Worm (Caenorhabditis elegans) whole organism, young adult: ENCODE results near the gene F08F8.9.

Experiments
- B0019.2 ChIP-seq: fragments of 200-800 bp; sonication (Bioruptor generic); conservative IDR thresholded peaks from 2 replicates; pipeline ENCODE4 v1.3.6; 2022; ENCODE audit warnings: missing genetic modification reagents, missing genetic modification characterization, missing compliant biosample characterization
- B0035.1 ChIP-seq: sonication (generic microtip); optimal IDR thresholded peaks from 2 replicates; lab custom pipeline; 2016; ENCODE audit warnings: missing genetic modification characterization, mild to moderate bottlenecking, missing compliant biosample characterization, missing genotype, missing genetic modification reagents
- B0336.3 ChIP-seq: fragments of 200-800 bp; sonication (Bioruptor generic); IDR thresholded peaks from 2 replicates; pipeline ENCODE4 v1.3.6; 2022; ENCODE audit warnings: missing genetic modification characterization, missing compliant biosample characterization
- C06A6.2 ChIP-seq: fragments of 200-800 bp; sonication (Bioruptor generic); conservative IDR thresholded peaks from 2 replicates; pipeline ENCODE4 v1.3.6; 2022; ENCODE audit warnings: missing genetic modification characterization, missing compliant biosample characterization
- C17E4.6 ChIP-seq: fragments of 200-800 bp; sonication (Bioruptor generic); IDR thresholded peaks from 2 replicates; pipeline ENCODE4 v1.3.6; 2022; ENCODE audit warnings: missing genetic modification reagents, missing genetic modification characterization, missing compliant biosample characterization
- F33H1.4 ChIP-seq: fragments of 200-800 bp; sonication (Bioruptor generic); IDR thresholded peaks from 2 replicates; pipeline ENCODE4 v1.3.6; 2022; ENCODE audit warnings: missing genetic modification reagents, missing genetic modification characterization, missing compliant biosample characterization
- F37B4.10 ChIP-seq: fragments of 200-800 bp; sonication (Bioruptor generic); IDR thresholded peaks from 2 replicates; pipeline ENCODE4 v1.3.6; 2022; ENCODE audit warnings: missing genetic modification characterization, missing compliant biosample characterization
- F52B5.7 ChIP-seq: sonication (generic microtip); optimal IDR thresholded peaks from 2 replicates; lab custom pipeline; 2016; ENCODE audit warnings: mild to moderate bottlenecking, missing genetic modification characterization, missing compliant biosample characterization
- F57C9.4 ChIP-seq: sonication (generic microtip); optimal IDR thresholded peaks from 2 replicates; lab custom pipeline; 2017; ENCODE audit warnings: mild to moderate bottlenecking, missing genetic modification characterization, missing compliant biosample characterization
- K12H6.12 ChIP-seq: fragments of 200-800 bp; sonication (Bioruptor generic); optimal IDR thresholded peaks from 2 replicates; lab custom pipeline; 2018; ENCODE audit warnings: mild to moderate bottlenecking, missing genetic modification characterization, missing compliant biosample characterization
- Y53G8AR.9 ChIP-seq: fragments of 200-800 bp; sonication (Bioruptor generic); conservative IDR thresholded peaks from 2 replicates; pipeline ENCODE4 v1.3.6; 2022; ENCODE audit warnings: missing genetic modification reagents, missing genetic modification characterization, missing compliant biosample characterization
- Y56A3A.18 ChIP-seq: fragments of 200-800 bp; sonication (Bioruptor generic); IDR thresholded peaks from 2 replicates; pipeline ENCODE4 v1.3.6; 2022; ENCODE audit warnings: missing genetic modification reagents, missing genetic modification characterization, missing compliant biosample characterization
- Y67H2A.10 ChIP-seq: fragments of 200-800 bp; sonication (Bioruptor generic); conservative IDR thresholded peaks from 2 replicates; pipeline ENCODE4 v1.3.6; 2022; ENCODE audit warnings: missing genetic modification reagents, missing genetic modification characterization, missing compliant biosample characterization
- Y95B8A.8 ChIP-seq: fragments of 200-800 bp; sonication (Bioruptor generic); IDR thresholded peaks from 2 replicates; pipeline ENCODE4 v1.3.6; 2022; ENCODE audit warnings: missing genetic modification reagents, missing genetic modification characterization, missing compliant biosample characterization
- ama-1 ChIP-seq, 3 experiments: fragments of 150-350 bp in 1 of 3; sonication (generic microtip) in 2 of 3; optimal IDR thresholded peaks; 2 replicates each; lab custom pipeline; 2014 to 2018; ENCODE audit warnings: missing biosample characterization in 2 of 3, missing genetic modification characterization in 2 of 3, missing genetic modification reagents in 2 of 3
- atf-7 ChIP-seq: sonication (generic microtip); optimal IDR thresholded peaks from 2 replicates; lab custom pipeline; 2017; ENCODE audit warnings: mild to moderate bottlenecking, missing genetic modification characterization, missing compliant biosample characterization
- athp-1 ChIP-seq: sonication (generic microtip); optimal IDR thresholded peaks from 2 replicates; lab custom pipeline; 2017; ENCODE audit warnings: mild to moderate bottlenecking, missing genetic modification characterization, missing compliant biosample characterization
- attf-3 ChIP-seq: fragments of 200-800 bp; sonication (Bioruptor generic); conservative IDR thresholded peaks from 2 replicates; pipeline ENCODE4 v1.3.6; 2022; ENCODE audit warnings: missing genetic modification reagents, missing genetic modification characterization, missing compliant biosample characterization
- cebp-1 ChIP-seq, 2 experiments: fragments of 200-800 bp in 1 of 2; sonication (Bioruptor generic) in 1 of 2; sonication (generic microtip) in 1 of 2; IDR thresholded peaks in 1 of 2; optimal IDR thresholded peaks in 1 of 2; 2 replicates each; pipeline versions ENCODE4 v1.3.6 to Lab custom; 2017 to 2022; ENCODE audit warnings: missing compliant biosample characterization in 2 of 2, missing genetic modification characterization in 2 of 2, mild to moderate bottlenecking in 1 of 2, missing genetic modification reagents in 1 of 2, moderate library complexity in 1 of 2
- cebp-2 ChIP-seq: fragments of 200-800 bp; sonication (Bioruptor generic); IDR thresholded peaks from 2 replicates; pipeline ENCODE4 v1.3.6; 2022; ENCODE audit warnings: missing genetic modification characterization, missing compliant biosample characterization
- chd-7 ChIP-seq: sonication (generic microtip); optimal IDR thresholded peaks from 2 replicates; lab custom pipeline; 2016; ENCODE audit warnings: mild to moderate bottlenecking, missing genetic modification characterization, moderate library complexity, missing compliant biosample characterization
- dpff-1 ChIP-seq: sonication (generic microtip); optimal IDR thresholded peaks from 2 replicates; lab custom pipeline; 2017; ENCODE audit warnings: mild to moderate bottlenecking, missing genetic modification characterization, missing compliant biosample characterization
- egrh-3 ChIP-seq: fragments of 200-800 bp; sonication (Bioruptor generic); IDR thresholded peaks from 2 replicates; pipeline ENCODE4 v1.3.6; 2022; ENCODE audit warnings: missing genetic modification reagents, missing genetic modification characterization, missing compliant biosample characterization
- ekl-4 ChIP-seq: fragments of 200-800 bp; sonication (Bioruptor generic); IDR thresholded peaks from 2 replicates; pipeline ENCODE4 v1.3.6; 2022; ENCODE audit warnings: missing genetic modification reagents, missing genetic modification characterization, missing compliant biosample characterization
- fkh-3 ChIP-seq: sonication (generic microtip); optimal IDR thresholded peaks from 2 replicates; lab custom pipeline; 2016; ENCODE audit warnings: mild to moderate bottlenecking, missing genetic modification characterization, missing compliant biosample characterization
- hrde-1 ChIP-seq: sonication (generic microtip); optimal IDR thresholded peaks from 2 replicates; lab custom pipeline; 2016; ENCODE audit warnings: missing genetic modification characterization, mild to moderate bottlenecking, missing compliant biosample characterization, moderate library complexity, missing genotype, missing genetic modification reagents, borderline replicate concordance
- let-526 ChIP-seq: fragments of 200-800 bp; sonication (Bioruptor generic); IDR thresholded peaks from 2 replicates; pipeline ENCODE4 v1.3.6; 2022; ENCODE audit warnings: missing genetic modification reagents, missing genetic modification characterization, missing compliant biosample characterization
- let-607 ChIP-seq, 2 experiments: fragments of 200-800 bp in 1 of 2; sonication (Bioruptor generic) in 1 of 2; sonication (generic microtip) in 1 of 2; optimal IDR thresholded peaks; 2 replicates each; lab custom pipeline; 2016 to 2018; ENCODE audit warnings: mild to moderate bottlenecking in 2 of 2, missing compliant biosample characterization in 2 of 2, missing genetic modification characterization in 2 of 2, moderate library complexity in 2 of 2, missing genotype in 1 of 2
- lin-40 ChIP-seq: sonication (generic microtip); optimal IDR thresholded peaks from 2 replicates; lab custom pipeline; 2016; ENCODE audit warnings: missing genetic modification characterization, mild to moderate bottlenecking, missing compliant biosample characterization, missing genotype, missing genetic modification reagents
- lin-54 ChIP-seq: fragments of 200-800 bp; sonication (Bioruptor generic); optimal IDR thresholded peaks from 2 replicates; lab custom pipeline; 2018; ENCODE audit warnings: mild to moderate bottlenecking, missing genetic modification characterization, missing compliant biosample characterization
- madf-6 ChIP-seq: fragments of 200-800 bp; sonication (Bioruptor generic); IDR thresholded peaks from 2 replicates; pipeline ENCODE4 v1.3.6; 2022; ENCODE audit warnings: missing genetic modification reagents, missing genetic modification characterization, missing compliant biosample characterization
- mcd-1 ChIP-seq: fragments of 200-800 bp; sonication (Bioruptor generic); IDR thresholded peaks from 2 replicates; pipeline ENCODE4 v1.3.6; 2022; ENCODE audit warnings: missing genetic modification reagents, missing genetic modification characterization, missing compliant biosample characterization
- nfyb-1 ChIP-seq: fragments of 200-800 bp; sonication (Bioruptor generic); IDR thresholded peaks from 2 replicates; pipeline ENCODE4 v1.3.6; 2022; ENCODE audit warnings: missing genetic modification reagents, missing genetic modification characterization, missing compliant biosample characterization
- nhr-27 ChIP-seq: fragments of 200-800 bp; sonication (Bioruptor generic); optimal IDR thresholded peaks from 2 replicates; lab custom pipeline; 2018; ENCODE audit warnings: mild to moderate bottlenecking, missing genetic modification characterization, moderate library complexity, missing compliant biosample characterization
- rec-8 ChIP-seq, 2 experiments: sonication (generic microtip); optimal IDR thresholded peaks; 2 replicates each; lab custom pipeline; 2016; ENCODE audit warnings: mild to moderate bottlenecking in 2 of 2, missing genetic modification characterization in 2 of 2, missing genetic modification reagents in 2 of 2, missing genotype in 2 of 2, missing biosample characterization in 1 of 2, missing compliant biosample characterization in 1 of 2, moderate library complexity in 1 of 2
- repo-1 ChIP-seq: sonication (generic microtip); optimal IDR thresholded peaks from 2 replicates; lab custom pipeline; 2017; ENCODE audit warnings: mild to moderate bottlenecking, missing genetic modification characterization, missing compliant biosample characterization
- rpc-1 ChIP-seq, 2 experiments: fragments of 150-350 bp in 1 of 2; sonication (generic microtip) in 1 of 2; optimal IDR thresholded peaks; 2 replicates each; lab custom pipeline; 2014 to 2018; ENCODE audit warnings: missing biosample characterization in 1 of 2, missing genetic modification characterization in 1 of 2, missing genetic modification reagents in 1 of 2, missing genotype in 1 of 2
- snpc-1.3 ChIP-seq: sonication (generic microtip); optimal IDR thresholded peaks from 2 replicates; lab custom pipeline; 2017; ENCODE audit warnings: missing genetic modification characterization, mild to moderate bottlenecking, missing compliant biosample characterization, antibody characterized with exemption, moderate library complexity, missing genotype, missing genetic modification reagents; ENCODE audit not compliant: insufficient read depth
- snpc-3.4 ChIP-seq: sonication (generic microtip); optimal IDR thresholded peaks from 2 replicates; lab custom pipeline; 2017; ENCODE audit warnings: missing genetic modification characterization, mild to moderate bottlenecking, missing compliant biosample characterization, antibody characterized with exemption, moderate library complexity, missing genotype, missing genetic modification reagents
- sptf-2 ChIP-seq: fragments of 200-800 bp; sonication (Bioruptor generic); optimal IDR thresholded peaks from 2 replicates; lab custom pipeline; 2018; ENCODE audit warnings: mild to moderate bottlenecking, missing genetic modification characterization, missing compliant biosample characterization
- zim-3 ChIP-seq: sonication (generic microtip); optimal IDR thresholded peaks from 2 replicates; lab custom pipeline; 2017; ENCODE audit warnings: mild to moderate bottlenecking, missing genetic modification characterization, moderate library complexity, missing compliant biosample characterization
- ztf-18 ChIP-seq: sonication (generic microtip); optimal IDR thresholded peaks from 2 replicates; lab custom pipeline; 2016; ENCODE audit warnings: missing genotype, mild to moderate bottlenecking, missing genetic modification characterization, missing compliant biosample characterization

F08F8.9 gene

ce11 chrIII:7331671-7332070 is 22.1 kb downstream of the F08F8.9 start:
- TF ChIP-seq F37B4.10 (GFP tag; lab: Robert Waterston, UW) (no peak), rec-8 (tag; optimal IDR thresholded peaks at IDR 0.05; lab: Kevin White, UChicago) (no peak), snpc-1.3 (tag; lab: Kevin White, UChicago) (no peak)

- TF ChIP-seq repo-1 (tag; lab: Kevin White, UChicago) (peak; percentile 67), C06A6.2 (GFP tag; lab: Robert Waterston, UW) (0 out of 2 replicates have a peak, but pooled peaks have one; percentile 10), dpff-1 (peak; percentile 40), lin-54 (peak; percentile 10), fkh-3 (tag; lab: Kevin White, UChicago) (peak; percentile 27), madf-6 (GFP tag; lab: Robert Waterston, UW) (0 out of 2 replicates have a peak, but pooled peaks have one; percentile 34), rpc-1 (optimal IDR thresholded peaks at IDR 0.05; lab: Kevin White, UChicago) (no peak), rpc-1 (tag; optimal IDR thresholded peaks at IDR 0.05; lab: Kevin White, UChicago) (no peak), chd-7 (peak; percentile 52), F33H1.4 (no peak), B0336.3 (GFP tag; lab: Robert Waterston, UW) (peak; percentile 71), snpc-3.4 (tag; lab: Kevin White, UChicago) (no peak), Y95B8A.8 (GFP tag; lab: Robert Waterston, UW) (0 out of 2 replicates have a peak, but pooled peaks have one; percentile 8), Y67H2A.10 (no peak), cebp-2 (GFP tag; lab: Robert Waterston, UW) (no peak), lin-40 (peak; percentile 18), C17E4.6 (no peak), hrde-1 (no peak), attf-3 (GFP tag; lab: Robert Waterston, UW) (no peak), nfyb-1 (peak; percentile 72; the same call in 1 of the 2 replicates), zim-3 (tag; lab: Kevin White, UChicago) (peak; percentile 17), ama-1 (optimal IDR thresholded peaks at IDR 0.05; lab: Kevin White, UChicago) (peak; percentile 51), ama-1 (GFP tag; optimal IDR thresholded peaks at IDR 0.05; lab: Kevin White, UChicago) (no peak), F52B5.7 (tag; lab: Kevin White, UChicago) (peak; percentile 67), atf-7 (tag; lab: Kevin White, UChicago) (peak; percentile 27), ztf-18 (tag; lab: Kevin White, UChicago) (no peak), egrh-3 (GFP tag; lab: Robert Waterston, UW) (no peak), athp-1 (tag; lab: Kevin White, UChicago) (peak; percentile 78), ekl-4 (GFP tag; lab: Robert Waterston, UW) (no peak; the same call in 1 of the 2 replicates), cebp-1 (GFP tag; IDR thresholded peaks at IDR 0.05; lab: Robert Waterston, UW) (no peak), cebp-1 (tag; optimal IDR thresholded peaks at IDR 0.05; lab: Kevin White, UChicago) (peak; percentile 33), Y56A3A.18 (peak; percentile 65; the same call in 1 of the 2 replicates), F57C9.4 (peak; percentile 70), let-607 (tag; optimal IDR thresholded peaks at IDR 0.05; lab: Kevin White, UChicago) (no peak), sptf-2 (GFP tag; lab: Kevin White, UChicago) (no peak), B0035.1 (peak; percentile 26), Y53G8AR.9 (GFP tag; lab: Robert Waterston, UW) (peak; percentile 53; the same call in 1 of the 2 replicates), nhr-27 (no peak), K12H6.12 (no peak), let-526 (GFP tag; lab: Robert Waterston, UW) (0 out of 2 replicates have a peak, but pooled peaks have one; percentile 9), mcd-1 (GFP tag; lab: Robert Waterston, UW) (no peak), B0019.2 (GFP tag; lab: Robert Waterston, UW) (no peak)
- TF ChIP-seq, all 124 proteins: peak for 22
These were observed 24.5 kb downstream of the F08F8.9 start, which contains the start of gene lab-2 for ce11 chrIII:7329155-7329732. lab-2 (minus strand) TSS chrIII:7329607.
